Worm (Caenorhabditis elegans) whole organism, L4/young adult: Measurements from ENCODE around the gene ssp-32.

Experiments used
- W03F9.2 ChIP-seq: fragments of 150-350 bp; optimal IDR thresholded peaks from 2 replicates; lab custom pipeline; 2014; ENCODE audit warnings: missing biosample characterization, missing genetic modification characterization
- him-1 ChIP-seq: sonication (generic microtip); optimal IDR thresholded peaks from 2 replicates; lab custom pipeline; 2016; ENCODE audit warnings: missing genotype, missing genetic modification reagents, missing genetic modification characterization, missing compliant biosample characterization

- TF ChIP-seq W03F9.2 (tag; lab: Kevin White, UChicago) = no peak
- no peak for TF ChIP-seq him-1
These were observed 3.2 kb upstream of the ssp-32 start, which contains the start of gene F32B6.4 for ce11 chrIV:9891938-9892337.
